Fruit fly (Drosophila melanogaster): ENCODE results near the gene CtIP.

Gene CtIP

DNA sequence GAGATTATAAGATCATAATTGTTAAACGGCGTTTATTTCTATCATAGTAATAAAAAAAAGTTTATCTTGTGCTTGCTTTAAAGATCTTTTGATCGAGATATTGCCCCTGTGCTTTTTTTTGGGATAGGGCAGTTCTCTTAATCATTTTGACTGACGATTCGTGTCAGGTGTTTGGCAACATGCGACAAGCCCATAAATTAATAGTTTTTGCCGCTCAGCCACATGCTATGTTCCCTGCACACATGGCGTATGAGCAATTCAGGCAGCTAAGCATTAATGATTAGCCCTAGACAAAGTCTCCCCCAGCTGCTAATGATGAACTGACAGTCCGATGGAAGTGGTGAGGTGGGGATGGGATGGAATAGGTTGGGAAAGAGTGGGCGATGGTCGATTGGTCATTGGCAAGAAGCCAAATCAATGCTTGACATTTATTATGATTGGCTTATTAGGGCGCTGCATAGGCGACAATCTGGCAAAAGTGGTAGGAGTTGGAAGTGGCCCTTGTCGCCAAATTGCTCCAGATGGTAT, 4.9 kb downstream of the CtIP start (continued):
- 0 out of 2 replicates have a peak, but pooled peaks have one; percentile 9 for TF ChIP-seq CG11247 (GFP tag; IDR thresholded peaks at IDR 0.05)
- peak; percentile 92 for TF ChIP-seq CG12769 (tag; optimal IDR thresholded peaks at IDR 0.05)

- TF ChIP-seq amos (GFP tag; IDR thresholded peaks at IDR 0.05; ENCODE audit: partially characterized antibody) (no peak), CG8478 (optimal IDR thresholded peaks at IDR 0.05) (no peak), Camta (GFP tag; optimal IDR thresholded peaks at IDR 0.05) (no peak), slou (GFP tag; optimal IDR thresholded peaks at IDR 0.05) (peak; percentile 78), Hmx (GFP tag; optimal IDR thresholded peaks at IDR 0.05) (no peak), sr (GFP tag; IDR thresholded peaks at IDR 0.05) (no peak), rib (GFP tag; IDR thresholded peaks at IDR 0.05) (peak; percentile 60), sisA (GFP tag; IDR thresholded peaks at IDR 0.05) (peak; percentile 84), grau (tag; optimal IDR thresholded peaks at IDR 0.05) (peak; percentile 93), CG11504 (tag; optimal IDR thresholded peaks at IDR 0.05) (peak; percentile 94), tna (GFP tag; IDR thresholded peaks at IDR 0.05; ENCODE audit: partially characterized antibody) (no peak), CG31388 (GFP tag; optimal IDR thresholded peaks at IDR 0.05) (peak; percentile 70), Vsx1 (GFP tag; optimal IDR thresholded peaks at IDR 0.05) (no peak), Nf-YB (GFP tag; optimal IDR thresholded peaks at IDR 0.05) (peak; percentile 77), CkIIα-i1 (GFP tag; IDR thresholded peaks at IDR 0.05) (no peak), Neu2 (GFP tag; optimal IDR thresholded peaks at IDR 0.05; ENCODE audit: borderline replicate concordance) (no peak), CG7987 (GFP tag; optimal IDR thresholded peaks at IDR 0.05) (peak; percentile 56), CG3281 (GFP tag; optimal IDR thresholded peaks at IDR 0.05) (peak; percentile 93), CG34224 (GFP tag; IDR thresholded peaks at IDR 0.05; ENCODE audit: partially characterized antibody) (no peak), ind (GFP tag; optimal IDR thresholded peaks at IDR 0.05) (peak; percentile 88), Aef1 (GFP tag; IDR thresholded peaks at IDR 0.05) (peak; percentile 74), sna (GFP tag; IDR thresholded peaks at IDR 0.05; ENCODE audit: partially characterized antibody) (no peak), D19A (tag; optimal IDR thresholded peaks at IDR 0.05) (peak; percentile 91), CG8281 (tag; optimal IDR thresholded peaks at IDR 0.05) (peak; percentile 67), nau (GFP tag; optimal IDR thresholded peaks at IDR 0.05) (peak; percentile 53), br (optimal IDR thresholded peaks at IDR 0.05) (no peak), CG3995 (GFP tag; optimal IDR thresholded peaks at IDR 0.05) (no peak), Tbp (GFP tag; optimal IDR thresholded peaks at IDR 0.05) (no peak), org-1 (GFP tag; optimal IDR thresholded peaks at IDR 0.05) (peak; percentile 86), CG7357 (GFP tag; IDR thresholded peaks at IDR 0.05) (peak; percentile 83), H15 (GFP tag; IDR thresholded peaks at IDR 0.05) (peak; percentile 36; the same call in 1 of the 3 replicates), CG2678 (tag; optimal IDR thresholded peaks at IDR 0.05) (peak; percentile 96), crol (GFP tag; IDR thresholded peaks at IDR 0.05) (no peak), CG6854 (GFP tag; optimal IDR thresholded peaks at IDR 0.05) (peak; percentile 89), Ravus (GFP tag; IDR thresholded peaks at IDR 0.05) (peak; percentile 26; the same call in 1 of the 2 replicates), Trl (optimal IDR thresholded peaks at IDR 0.05) (peak; percentile 31 to 44), Trl (GFP tag; optimal IDR thresholded peaks at IDR 0.05) (no peak), CG4404 (GFP tag; IDR thresholded peaks at IDR 0.05) (no peak; the same call in none of the 2 replicates), luna (GFP tag; optimal IDR thresholded peaks at IDR 0.05) (no peak), phol (tag; optimal IDR thresholded peaks at IDR 0.05) (peak; percentile 93), emc (GFP tag; optimal IDR thresholded peaks at IDR 0.05) (no peak), CG14441 (GFP tag; IDR thresholded peaks at IDR 0.05) (peak; percentile 72), hb (GFP tag; IDR thresholded peaks at IDR 0.05; ENCODE audit: partially characterized antibody) (no peak), CG14014 (GFP tag; IDR thresholded peaks at IDR 0.05) (peak; percentile 75), Adf1 (GFP tag; IDR thresholded peaks at IDR 0.05) (0 out of 2 replicates have a peak, but pooled peaks have one; percentile 44), E2f2 (GFP tag; IDR thresholded peaks at IDR 0.05) (peak; percentile 37; the same call in 1 of the 2 replicates)
Measured at dm6 chr3L:20441632-20442469, 5.8 kb downstream of the CtIP start, which contains the start of gene CG5910. Gene CG5910, plus strand, starts transcription at chr3L:20442419.
